Fruit fly (Drosophila melanogaster) whole organism, wandering third instar larva: ENCODE results near the gene ci.

Experiments used
- Abd-B ChIP-seq: fragments of >200 bp; optimal IDR thresholded peaks from 2 replicates; lab custom pipeline; 2017; ENCODE audit warnings: missing biosample characterization, missing genetic modification characterization
- CG32264 ChIP-seq: fragments of 200-800 bp; sonication (Bioruptor generic); optimal IDR thresholded peaks from 2 replicates; lab custom pipeline; 2016; ENCODE audit warnings: missing biosample characterization, missing genetic modification characterization
- CG9705 ChIP-seq: fragments of 200-800 bp; sonication (Bioruptor generic); optimal IDR thresholded peaks from 2 replicates; lab custom pipeline; 2018; ENCODE audit warnings: missing biosample characterization, mild to moderate bottlenecking, missing genetic modification characterization
- Dfd ChIP-seq: fragments of >200 bp; optimal IDR thresholded peaks from 2 replicates; lab custom pipeline; 2017; ENCODE audit warnings: missing biosample characterization, missing genetic modification characterization
- Dif ChIP-seq: fragments of 200-275, 200-300 bp; sonication (Bioruptor generic); optimal IDR thresholded peaks from 2 replicates; lab custom pipeline; 2018; ENCODE audit warnings: missing biosample characterization, missing genetic modification characterization; ENCODE audit not compliant: partially characterized antibody
- GATAd ChIP-seq: sonication (Bioruptor generic); optimal IDR thresholded peaks from 2 replicates; lab custom pipeline; 2016; ENCODE audit warnings: missing biosample characterization, missing genetic modification characterization
- HLH106 ChIP-seq: fragments of 200-800 bp; optimal IDR thresholded peaks from 3 replicates; lab custom pipeline; 2019; ENCODE audit warnings: missing biosample characterization, mild to moderate bottlenecking, missing genetic modification characterization, moderate library complexity
- Hnf4 ChIP-seq: fragments of 200-800 bp; sonication (Bioruptor generic); optimal IDR thresholded peaks from 2 replicates; lab custom pipeline; 2016; ENCODE audit warnings: missing biosample characterization, mild to moderate bottlenecking, missing genetic modification characterization
- Hr78 ChIP-seq: fragments of >200 bp; optimal IDR thresholded peaks from 2 replicates; lab custom pipeline; 2017; ENCODE audit warnings: missing biosample characterization, missing genetic modification characterization
- Hr83 ChIP-seq: fragments of 200-300 bp; sonication (Bioruptor generic); optimal IDR thresholded peaks from 2 replicates; lab custom pipeline; 2016; ENCODE audit warnings: missing biosample characterization, mild to moderate bottlenecking, missing genetic modification characterization, moderate library complexity; ENCODE audit not compliant: poor library complexity, severe bottlenecking
- Jra ChIP-seq: sonication (Bioruptor generic); optimal IDR thresholded peaks from 2 replicates; lab custom pipeline; 2016; ENCODE audit warnings: missing biosample characterization, missing genetic modification characterization
- Mio ChIP-seq: sonication (Bioruptor generic); optimal IDR thresholded peaks from 2 replicates; lab custom pipeline; 2016; ENCODE audit warnings: missing biosample characterization, missing genetic modification characterization
- N ChIP-seq: fragments of >200 bp; optimal IDR thresholded peaks from 2 replicates; lab custom pipeline; 2018; ENCODE audit warnings: missing biosample characterization, missing external identifiers, missing genetic modification characterization
- Rel ChIP-seq, 2 experiments: fragments of 200-800 bp; sonication (Bioruptor generic) in 1 of 2; optimal IDR thresholded peaks; 2 replicates in 1 of 2; 3 replicates in 1 of 2; lab custom pipeline; 2016 to 2019; ENCODE audit warnings: mild to moderate bottlenecking in 2 of 2, missing biosample characterization in 2 of 2, missing genetic modification characterization in 2 of 2, moderate library complexity in 1 of 2
- Sp1 ChIP-seq: fragments of 200-800 bp; sonication (Bioruptor generic); optimal IDR thresholded peaks from 3 replicates; lab custom pipeline; 2019; ENCODE audit warnings: missing biosample characterization, mild to moderate bottlenecking, missing genetic modification characterization, moderate library complexity
- Vsx2 ChIP-seq: fragments of 200-300, 225-300 bp; sonication (Bioruptor generic); optimal IDR thresholded peaks from 2 replicates; lab custom pipeline; 2018; ENCODE audit warnings: missing biosample characterization, missing genetic modification characterization; ENCODE audit not compliant: partially characterized antibody
- br ChIP-seq: fragments of 200-800 bp; sonication (Bioruptor generic); optimal IDR thresholded peaks from 2 replicates; lab custom pipeline; 2016; ENCODE audit warnings: missing biosample characterization, missing genetic modification characterization
- brk ChIP-seq: fragments of 200-800 bp; sonication (Bioruptor generic); optimal IDR thresholded peaks from 2 replicates; lab custom pipeline; 2016; ENCODE audit warnings: missing biosample characterization, mild to moderate bottlenecking, missing genetic modification characterization
- dl ChIP-seq, 2 experiments: fragments of 175-275, 200-275 bp in 1 of 2; fragments of 200-275 bp in 1 of 2; sonication (Bioruptor generic); optimal IDR thresholded peaks; lab custom pipeline; 2018; ENCODE audit warnings: mild to moderate bottlenecking in 2 of 2, missing biosample characterization in 2 of 2, missing genetic modification characterization in 2 of 2, moderate library complexity in 2 of 2; ENCODE audit not compliant: partially characterized antibody in 2 of 2, insufficient read depth in 1 of 2
- dmrt93B ChIP-seq: fragments of 200-800 bp; sonication (Bioruptor generic); optimal IDR thresholded peaks from 2 replicates; lab custom pipeline; 2018; ENCODE audit warnings: missing biosample characterization, mild to moderate bottlenecking, missing genetic modification characterization
- dsf ChIP-seq: sonication (Bioruptor generic); optimal IDR thresholded peaks from 2 replicates; lab custom pipeline; 2016; ENCODE audit warnings: missing biosample characterization, missing genetic modification characterization, borderline replicate concordance
- ey ChIP-seq: fragments of 200-800 bp; sonication (Bioruptor generic); optimal IDR thresholded peaks from 2 replicates; lab custom pipeline; 2016; ENCODE audit warnings: missing biosample characterization, missing genetic modification characterization
- fru ChIP-seq: fragments of 200-800 bp; sonication (Bioruptor generic); optimal IDR thresholded peaks from 3 replicates; lab custom pipeline; 2016; ENCODE audit warnings: missing biosample characterization, mild to moderate bottlenecking, missing genetic modification characterization
- h ChIP-seq: fragments of 200-800 bp; sonication (Bioruptor generic); optimal IDR thresholded peaks from 3 replicates; lab custom pipeline; 2016; ENCODE audit warnings: missing biosample characterization, mild to moderate bottlenecking, missing genetic modification characterization
- jim ChIP-seq: fragments of 175-275, 200-325 bp; sonication (Bioruptor generic); optimal IDR thresholded peaks from 2 replicates; lab custom pipeline; 2016; ENCODE audit warnings: missing biosample characterization, mild to moderate bottlenecking, missing genetic modification characterization
- pan ChIP-seq: fragments of >200 bp; optimal IDR thresholded peaks from 2 replicates; lab custom pipeline; 2017
- sage ChIP-seq: fragments of 200-800 bp; sonication (Bioruptor generic); optimal IDR thresholded peaks from 2 replicates; lab custom pipeline; 2016; ENCODE audit warnings: missing biosample characterization, mild to moderate bottlenecking, missing genetic modification characterization
- sv ChIP-seq: fragments of 200-800 bp; sonication (Bioruptor generic); optimal IDR thresholded peaks from 3 replicates; lab custom pipeline; 2016; ENCODE audit warnings: missing biosample characterization, missing genetic modification characterization
- tai ChIP-seq: sonication (Bioruptor generic); optimal IDR thresholded peaks from 2 replicates; lab custom pipeline; 2016; ENCODE audit warnings: missing biosample characterization, missing genetic modification characterization
- usp ChIP-seq: fragments of >200 bp; optimal IDR thresholded peaks from 2 replicates; lab custom pipeline; 2017; ENCODE audit warnings: missing biosample characterization, missing genetic modification characterization
- woc ChIP-seq: sonication (Bioruptor generic); optimal IDR thresholded peaks from 2 replicates; lab custom pipeline; 2016; ENCODE audit warnings: missing biosample characterization, mild to moderate bottlenecking, missing genetic modification characterization

ci gene

dm6 chr4:43936-44260 lies 12.9 kb downstream of the ci start:
- no peak for TF ChIP-seq Sp1
- TF ChIP-seq usp, result no peak
- no peak for TF ChIP-seq Hr78 (GFP tag; lab: Kevin White, UChicago)
- TF ChIP-seq brk (GFP tag; lab: Kevin White, UChicago), result no peak
- TF ChIP-seq Vsx2, result no peak
- no peak for TF ChIP-seq CG32264 (GFP tag; lab: Kevin White, UChicago)
- no peak for TF ChIP-seq dmrt93B (GFP tag; lab: Kevin White, UChicago)
- no peak for TF ChIP-seq Abd-B (GFP tag; lab: Kevin White, UChicago)
- TF ChIP-seq ey (GFP tag; lab: Kevin White, UChicago), result no peak
- no peak for TF ChIP-seq jim (GFP tag; lab: Kevin White, UChicago)
- TF ChIP-seq dl (GFP tag; optimal IDR thresholded peaks at IDR 0.05; lab: Kevin White, UChicago; ENCODE audit: insufficient read depth in 1 of 2, partially characterized antibody in 2 of 2), result no peak
- no peak for TF ChIP-seq HLH106
- no peak for TF ChIP-seq dsf (GFP tag; lab: Kevin White, UChicago)
- TF ChIP-seq br (GFP tag; lab: Kevin White, UChicago), result no peak

- peak; percentile 84 for TF ChIP-seq Hr78 (GFP tag; lab: Kevin White, UChicago)
- peak; percentile 40 for TF ChIP-seq Jra (GFP tag; lab: Kevin White, UChicago)
- TF ChIP-seq CG32264 (GFP tag; lab: Kevin White, UChicago), result no peak
- TF ChIP-seq dmrt93B (GFP tag; lab: Kevin White, UChicago), result no peak
- TF ChIP-seq Mio (GFP tag; lab: Kevin White, UChicago), result no peak
- peak; percentile 31 for TF ChIP-seq Hnf4 (GFP tag; lab: Kevin White, UChicago)
- TF ChIP-seq Hr83, result peak; percentile 29
- TF ChIP-seq Vsx2, result peak; percentile 44
- no peak for TF ChIP-seq Dif
- TF ChIP-seq GATAd (GFP tag; lab: Kevin White, UChicago), result no peak
- TF ChIP-seq fru (GFP tag; lab: Kevin White, UChicago), result no peak
- TF ChIP-seq jim (GFP tag; lab: Kevin White, UChicago), result no peak
- no peak for TF ChIP-seq Rel (GFP tag; optimal IDR thresholded peaks at IDR 0.05; lab: Kevin White, UChicago)
- no peak for TF ChIP-seq Rel (tag; optimal IDR thresholded peaks at IDR 0.05; lab: Kevin White, UChicago)
- peak; percentile 1 for TF ChIP-seq tai (GFP tag; lab: Kevin White, UChicago)
- TF ChIP-seq N (GFP tag; lab: Kevin White, UChicago), result peak; percentile 95
- peak; percentile 36 for TF ChIP-seq brk (GFP tag; lab: Kevin White, UChicago)
- no peak for TF ChIP-seq dsf (GFP tag; lab: Kevin White, UChicago)
- peak; percentile 12 for TF ChIP-seq HLH106
- peak; percentile 82 for TF ChIP-seq woc (GFP tag; lab: Kevin White, UChicago)
- TF ChIP-seq CG9705 (GFP tag; lab: Kevin White, UChicago), result no peak
- TF ChIP-seq sage (GFP tag; lab: Kevin White, UChicago), result no peak
- TF ChIP-seq dl (GFP tag; optimal IDR thresholded peaks at IDR 0.05; lab: Kevin White, UChicago; ENCODE audit: insufficient read depth in 1 of 2, partially characterized antibody in 2 of 2), result no peak
Measured at dm6 chr4:43179-43935, 13.5 kb downstream of the ci start, which contains the start of gene PlexB. Gene PlexB (minus strand): TSS chr4:43778.

dm6 chr4:42352-42751 lies 14.5 kb downstream of the ci start:
- no peak for TF ChIP-seq dl (GFP tag; optimal IDR thresholded peaks at IDR 0.05; lab: Kevin White, UChicago; ENCODE audit: insufficient read depth in 1 of 2, partially characterized antibody in 2 of 2)
- peak; percentile 47 for TF ChIP-seq Dfd (GFP tag; lab: Kevin White, UChicago)
- no peak for TF ChIP-seq sv (GFP tag; lab: Kevin White, UChicago)
- no peak for TF ChIP-seq Hr78 (GFP tag; lab: Kevin White, UChicago)

dm6 chr4:41587-41986 lies 15.3 kb downstream of the ci start:
- peak; percentile 66 for TF ChIP-seq Dfd (GFP tag; lab: Kevin White, UChicago)

dm6 chr4:1409-1808 lies 55.4 kb downstream of the ci start:
- TF ChIP-seq h (no peak), pan (lab: Kevin White, UChicago) (no peak), Rel (GFP tag; optimal IDR thresholded peaks at IDR 0.05; lab: Kevin White, UChicago) (no peak), Rel (tag; optimal IDR thresholded peaks at IDR 0.05; lab: Kevin White, UChicago) (no peak), dsf (GFP tag; lab: Kevin White, UChicago) (no peak)
